Worm (Caenorhabditis elegans) whole organism, late embryonic: ENCODE results near the gene brd-1.

Experiments used
- C08G9.2 ChIP-seq: sonication (generic microtip); optimal IDR thresholded peaks from 2 replicates; lab custom pipeline; 2016; ENCODE audit warnings: mild to moderate bottlenecking, missing genetic modification characterization, moderate library complexity, missing compliant biosample characterization
- C38D4.7 ChIP-seq: fragments of 200-800 bp; sonication (Bioruptor generic); optimal IDR thresholded peaks from 2 replicates; lab custom pipeline; 2018; ENCODE audit warnings: mild to moderate bottlenecking, missing genetic modification characterization, moderate library complexity, missing compliant biosample characterization
- F13H6.1 ChIP-seq: sonication (generic microtip); optimal IDR thresholded peaks from 2 replicates; lab custom pipeline; 2016; ENCODE audit warnings: missing genetic modification characterization, missing compliant biosample characterization
- T23F11.4 ChIP-seq: fragments of 200-800 bp; sonication (Bioruptor generic); optimal IDR thresholded peaks from 2 replicates; lab custom pipeline; 2018; ENCODE audit warnings: mild to moderate bottlenecking, missing genetic modification characterization, missing compliant biosample characterization
- ama-1 ChIP-seq: fragments of 150-350 bp; optimal IDR thresholded peaks from 2 replicates; lab custom pipeline; 2014
- ceh-14 ChIP-seq: sonication (generic microtip); optimal IDR thresholded peaks from 2 replicates; lab custom pipeline; 2016; ENCODE audit warnings: missing genotype, missing genetic modification characterization, missing compliant biosample characterization
- ceh-18 ChIP-seq: sonication (generic microtip); optimal IDR thresholded peaks from 2 replicates; lab custom pipeline; 2016; ENCODE audit warnings: missing genetic modification characterization, missing compliant biosample characterization
- ceh-19 ChIP-seq: fragments of 200-800 bp; sonication (Bioruptor generic); optimal IDR thresholded peaks from 2 replicates; lab custom pipeline; 2018; ENCODE audit warnings: mild to moderate bottlenecking, missing genetic modification characterization, missing compliant biosample characterization
- ceh-2 ChIP-seq: sonication (generic microtip); optimal IDR thresholded peaks from 2 replicates; lab custom pipeline; 2016; ENCODE audit warnings: missing genotype, missing genetic modification characterization, missing compliant biosample characterization
- ceh-22 ChIP-seq: sonication (generic microtip); optimal IDR thresholded peaks from 2 replicates; lab custom pipeline; 2017; ENCODE audit warnings: missing biosample characterization, missing genetic modification characterization
- ceh-24 ChIP-seq: sonication (generic microtip); optimal IDR thresholded peaks from 2 replicates; lab custom pipeline; 2016; ENCODE audit warnings: mild to moderate bottlenecking, missing genetic modification characterization, missing compliant biosample characterization
- ceh-30 ChIP-seq: fragments of 150-350 bp; optimal IDR thresholded peaks from 2 replicates; lab custom pipeline; 2014; ENCODE audit warnings: missing biosample characterization, missing genetic modification characterization
- ceh-31 ChIP-seq: sonication (generic microtip); optimal IDR thresholded peaks from 2 replicates; lab custom pipeline; 2016; ENCODE audit warnings: missing genetic modification characterization, missing compliant biosample characterization
- ceh-34 ChIP-seq: sonication (generic microtip); optimal IDR thresholded peaks from 2 replicates; lab custom pipeline; 2016; ENCODE audit warnings: mild to moderate bottlenecking, missing genetic modification characterization, missing compliant biosample characterization
- ceh-6 ChIP-seq: fragments of 200-800 bp; sonication (Bioruptor generic); optimal IDR thresholded peaks from 2 replicates; lab custom pipeline; 2018; ENCODE audit warnings: mild to moderate bottlenecking, missing genetic modification characterization, missing compliant biosample characterization
- ceh-9 ChIP-seq: sonication (generic microtip); optimal IDR thresholded peaks from 2 replicates; lab custom pipeline; 2016; ENCODE audit warnings: mild to moderate bottlenecking, missing genetic modification characterization, inconsistent platforms, missing compliant biosample characterization
- che-1 ChIP-seq: sonication (generic microtip); optimal IDR thresholded peaks from 2 replicates; lab custom pipeline; 2016; ENCODE audit warnings: mild to moderate bottlenecking, missing genetic modification characterization, missing compliant biosample characterization
- dmd-4 ChIP-seq: sonication (generic microtip); optimal IDR thresholded peaks from 2 replicates; lab custom pipeline; 2016; ENCODE audit warnings: borderline replicate concordance, missing genetic modification characterization, missing compliant biosample characterization
- dve-1 ChIP-seq: sonication (generic microtip); optimal IDR thresholded peaks from 2 replicates; lab custom pipeline; 2017; ENCODE audit warnings: antibody characterized with exemption, mild to moderate bottlenecking, missing genetic modification characterization, missing compliant biosample characterization
- ets-4 ChIP-seq: sonication (generic microtip); optimal IDR thresholded peaks from 2 replicates; lab custom pipeline; 2016; ENCODE audit warnings: missing genetic modification characterization, missing compliant biosample characterization
- eyg-1 ChIP-seq: sonication (generic microtip); optimal IDR thresholded peaks from 2 replicates; lab custom pipeline; 2016; ENCODE audit warnings: missing genotype, missing genetic modification characterization, missing compliant biosample characterization
- fax-1 ChIP-seq: sonication (generic microtip); optimal IDR thresholded peaks from 2 replicates; lab custom pipeline; 2016; ENCODE audit warnings: missing genotype, missing genetic modification characterization, missing compliant biosample characterization
- fkh-10 ChIP-seq: fragments of 150-350 bp; optimal IDR thresholded peaks from 2 replicates; lab custom pipeline; 2014; ENCODE audit warnings: missing biosample characterization, missing genetic modification reagents, missing genetic modification characterization
- fkh-6 ChIP-seq: sonication (generic microtip); optimal IDR thresholded peaks from 2 replicates; lab custom pipeline; 2016; ENCODE audit warnings: missing genetic modification characterization, missing compliant biosample characterization
- gmeb-2 ChIP-seq: sonication (generic microtip); optimal IDR thresholded peaks from 2 replicates; lab custom pipeline; 2016; ENCODE audit warnings: missing genetic modification characterization, inconsistent platforms, missing compliant biosample characterization
- hlh-13 ChIP-seq: fragments of 200-800 bp; sonication (Bioruptor generic); optimal IDR thresholded peaks from 2 replicates; lab custom pipeline; 2018; ENCODE audit warnings: mild to moderate bottlenecking, missing genetic modification characterization, missing compliant biosample characterization
- hlh-30 ChIP-seq: sonication (generic microtip); optimal IDR thresholded peaks from 2 replicates; lab custom pipeline; 2017; ENCODE audit warnings: antibody characterized with exemption, missing genetic modification characterization, missing compliant biosample characterization; ENCODE audit not compliant: insufficient read depth
- hlh-8 ChIP-seq: sonication (generic microtip); optimal IDR thresholded peaks from 2 replicates; lab custom pipeline; 2016; ENCODE audit warnings: missing genotype, missing genetic modification characterization, missing compliant biosample characterization
- lin-11 ChIP-seq: fragments of 200-800 bp; sonication (Bioruptor generic); optimal IDR thresholded peaks from 2 replicates; lab custom pipeline; 2018; ENCODE audit warnings: mild to moderate bottlenecking, missing genetic modification characterization, missing compliant biosample characterization
- mec-3 ChIP-seq: sonication (generic microtip); optimal IDR thresholded peaks from 2 replicates; lab custom pipeline; 2016; ENCODE audit warnings: borderline replicate concordance, missing genetic modification characterization, missing compliant biosample characterization
- nfya-1 ChIP-seq: sonication (generic microtip); optimal IDR thresholded peaks from 2 replicates; lab custom pipeline; 2017; ENCODE audit warnings: missing genetic modification characterization, mild to moderate bottlenecking, missing compliant biosample characterization, antibody characterized with exemption, moderate library complexity
- nhr-11 ChIP-seq: fragments of 150-350 bp; optimal IDR thresholded peaks from 2 replicates; lab custom pipeline; 2014; ENCODE audit warnings: missing biosample characterization, missing genetic modification characterization
- odd-2 ChIP-seq: sonication (generic microtip); optimal IDR thresholded peaks from 2 replicates; lab custom pipeline; 2017; ENCODE audit warnings: antibody characterized with exemption, mild to moderate bottlenecking, missing genetic modification characterization, missing compliant biosample characterization
- pax-1 ChIP-seq: fragments of 150-350 bp; optimal IDR thresholded peaks from 2 replicates; lab custom pipeline; 2014; ENCODE audit warnings: missing biosample characterization, missing genetic modification characterization
- pha-2 ChIP-seq: sonication (generic microtip); optimal IDR thresholded peaks from 2 replicates; lab custom pipeline; 2017; ENCODE audit warnings: mild to moderate bottlenecking, missing genetic modification characterization, missing compliant biosample characterization
- pqm-1 ChIP-seq: sonication (generic microtip); optimal IDR thresholded peaks from 2 replicates; lab custom pipeline; 2016; ENCODE audit warnings: missing genetic modification characterization, missing compliant biosample characterization
- pros-1 ChIP-seq: fragments of 150-350 bp; optimal IDR thresholded peaks from 2 replicates; lab custom pipeline; 2014; ENCODE audit warnings: missing biosample characterization, missing genetic modification reagents, missing genetic modification characterization
- ref-2 ChIP-seq: sonication (generic microtip); optimal IDR thresholded peaks from 2 replicates; lab custom pipeline; 2016; ENCODE audit warnings: missing genetic modification characterization, missing compliant biosample characterization
- rnt-1 ChIP-seq: sonication (generic microtip); optimal IDR thresholded peaks from 2 replicates; lab custom pipeline; 2016; ENCODE audit warnings: missing genetic modification characterization, missing compliant biosample characterization
- sox-4 ChIP-seq: sonication (generic microtip); optimal IDR thresholded peaks from 2 replicates; lab custom pipeline; 2017; ENCODE audit warnings: mild to moderate bottlenecking, missing genetic modification characterization, inconsistent platforms, missing compliant biosample characterization
- syd-9 ChIP-seq: sonication (generic microtip); optimal IDR thresholded peaks from 2 replicates; lab custom pipeline; 2016; ENCODE audit warnings: mild to moderate bottlenecking, missing genetic modification characterization, moderate library complexity, missing compliant biosample characterization
- tbx-7 ChIP-seq: sonication (generic microtip); optimal IDR thresholded peaks from 2 replicates; lab custom pipeline; 2016; ENCODE audit warnings: missing genotype, missing genetic modification characterization, missing compliant biosample characterization
- ttx-3 ChIP-seq: sonication (generic microtip); optimal IDR thresholded peaks from 2 replicates; lab custom pipeline; 2016; ENCODE audit warnings: missing genetic modification reagents, missing genetic modification characterization, missing compliant biosample characterization
- unc-3 ChIP-seq, 2 experiments: fragments of 200-800 bp in 1 of 2; sonication (Bioruptor generic) in 1 of 2; sonication (generic microtip) in 1 of 2; conservative IDR thresholded peaks in 1 of 2; optimal IDR thresholded peaks in 1 of 2; 2 replicates each; pipeline versions ENCODE4 v1.3.6 to Lab custom; 2016 to 2022; ENCODE audit warnings: missing compliant biosample characterization in 2 of 2, missing genetic modification characterization in 2 of 2, missing genetic modification reagents in 1 of 2
- unc-42 ChIP-seq: sonication (generic microtip); optimal IDR thresholded peaks from 2 replicates; lab custom pipeline; 2016; ENCODE audit warnings: missing genotype, missing genetic modification characterization, missing compliant biosample characterization
- unc-55 ChIP-seq: sonication (generic microtip); optimal IDR thresholded peaks from 2 replicates; lab custom pipeline; 2017; ENCODE audit warnings: missing biosample characterization, missing genetic modification reagents, missing genetic modification characterization
- unc-86 ChIP-seq: sonication (generic microtip); optimal IDR thresholded peaks from 2 replicates; lab custom pipeline; 2016; ENCODE audit warnings: missing genetic modification characterization, missing compliant biosample characterization

The brd-1 gene

DNA sequence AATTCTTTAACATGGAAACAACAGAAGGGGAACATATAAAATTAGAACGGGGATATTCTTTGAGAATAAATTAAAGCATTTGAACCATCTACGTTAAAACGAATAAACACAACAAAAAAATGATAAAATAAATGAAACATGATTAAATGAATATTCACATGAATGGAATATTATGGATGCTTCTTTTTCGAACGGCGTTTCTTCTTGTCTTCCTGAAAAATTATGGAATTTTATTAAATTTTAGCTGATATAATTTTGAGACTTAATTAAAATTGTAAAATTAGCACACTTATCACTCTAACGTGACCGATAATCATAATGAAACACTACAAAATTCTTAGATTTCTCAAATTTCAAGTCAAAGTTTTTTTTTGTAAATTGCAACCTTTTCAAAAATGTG is 11.3 kb upstream of the brd-1 start (continued):
- no peak for TF ChIP-seq pax-1 (tag; lab: Kevin White, UChicago)
- no peak for TF ChIP-seq pqm-1 (tag; lab: Kevin White, UChicago)
- TF ChIP-seq ref-2 (tag; lab: Kevin White, UChicago) = no peak
- TF ChIP-seq, all 69 proteins: peak for 0

DNA sequence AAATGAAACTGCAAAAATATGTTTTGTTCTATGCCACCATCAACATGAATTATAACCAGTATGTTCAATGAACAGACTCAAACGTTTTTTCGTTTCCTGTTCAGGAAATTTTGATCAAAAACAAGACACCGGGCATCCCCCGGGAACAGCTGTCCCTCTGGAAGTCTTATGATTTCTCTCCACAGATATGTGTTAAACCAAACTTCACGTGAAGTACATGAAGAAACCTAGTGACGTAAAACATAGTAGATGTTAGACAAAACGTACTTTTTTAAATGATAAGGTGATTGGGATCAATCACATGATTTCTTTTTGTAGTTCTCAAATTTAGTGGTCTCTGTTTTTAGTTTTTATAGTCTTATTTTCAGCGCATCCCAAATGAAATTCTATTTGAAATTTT is 9.2 kb upstream of the brd-1 start:
- no peak for TF ChIP-seq ceh-9 (tag; lab: Kevin White, UChicago)
- TF ChIP-seq unc-86 (tag; lab: Kevin White, UChicago) = no peak
- TF ChIP-seq ceh-31 (tag; lab: Kevin White, UChicago) = no peak
- no peak for TF ChIP-seq hlh-30 (tag; lab: Kevin White, UChicago)
- TF ChIP-seq ceh-6 (GFP tag; lab: Kevin White, UChicago) = no peak
- no peak for TF ChIP-seq pros-1 (tag; lab: Kevin White, UChicago)
- TF ChIP-seq ceh-24 (tag; lab: Kevin White, UChicago) = no peak
- no peak for TF ChIP-seq dmd-4 (tag; lab: Kevin White, UChicago)

DNA sequence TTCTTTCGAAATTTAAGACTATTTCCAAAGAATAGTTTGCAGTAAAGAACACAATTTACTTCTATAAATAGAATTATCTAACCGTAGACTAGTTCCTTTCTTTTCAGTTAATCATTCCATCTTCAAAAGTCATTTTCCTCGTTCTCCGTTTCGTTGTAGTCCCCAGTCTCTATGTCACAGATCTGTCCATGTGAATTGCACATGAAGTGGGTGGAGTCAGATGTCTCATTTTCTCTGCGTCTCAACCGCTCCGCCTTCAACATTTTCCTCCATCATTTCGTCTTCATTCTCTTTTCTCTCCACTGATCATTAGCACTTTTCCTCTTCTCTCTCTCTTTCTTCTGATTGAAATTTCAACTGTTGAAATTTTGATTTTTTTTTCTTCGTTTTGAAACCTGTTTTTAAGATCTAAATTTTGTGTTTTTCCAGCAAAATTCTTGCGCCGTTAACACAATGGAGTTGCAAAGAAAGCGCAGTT is 8.3 kb upstream of the brd-1 start, which contains the start of gene T07E3.4:
TSS of gene T07E3.4 (plus strand) at position 428 of the 478 bp plus-strand sequence.
- TF ChIP-seq nhr-11 (tag; lab: Kevin White, UChicago) (no peak), fkh-10 (no peak), hlh-13 (no peak), eyg-1 (tag; lab: Kevin White, UChicago) (no peak), ceh-18 (tag; lab: Kevin White, UChicago) (peak; percentile 28), C38D4.7 (no peak), unc-55 (GFP tag; lab: Kevin White, UChicago) (peak; percentile 77), F13H6.1 (tag; lab: Kevin White, UChicago) (no peak), odd-2 (tag; lab: Kevin White, UChicago) (no peak), fkh-6 (tag; lab: Kevin White, UChicago) (no peak), che-1 (no peak), gmeb-2 (tag; lab: Kevin White, UChicago) (no peak), ref-2 (tag; lab: Kevin White, UChicago) (no peak), ceh-19 (no peak), ceh-6 (GFP tag; lab: Kevin White, UChicago) (no peak), dve-1 (tag; lab: Kevin White, UChicago) (peak; percentile 24), ceh-30 (tag; lab: Kevin White, UChicago) (no peak), ceh-31 (tag; lab: Kevin White, UChicago) (no peak), ceh-34 (tag; lab: Kevin White, UChicago) (no peak), ceh-2 (tag; lab: Kevin White, UChicago) (no peak), C08G9.2 (no peak), pax-1 (tag; lab: Kevin White, UChicago) (no peak), sox-4 (tag; lab: Kevin White, UChicago) (no peak), pqm-1 (tag; lab: Kevin White, UChicago) (no peak), unc-42 (peak; percentile 35), T23F11.4 (no peak), ceh-9 (tag; lab: Kevin White, UChicago) (no peak), ceh-14 (tag; lab: Kevin White, UChicago) (no peak), hlh-8 (no peak), nfya-1 (tag; lab: Kevin White, UChicago) (peak; percentile 38), lin-11 (tag; lab: Kevin White, UChicago) (no peak), tbx-7 (tag; lab: Kevin White, UChicago) (no peak), unc-3 (GFP tag; conservative IDR thresholded peaks at IDR 0.05; lab: Robert Waterston, UW) (no peak), unc-3 (tag; optimal IDR thresholded peaks at IDR 0.05; lab: Kevin White, UChicago) (no peak), mec-3 (tag; lab: Kevin White, UChicago) (no peak), fax-1 (tag; lab: Kevin White, UChicago) (no peak), ets-4 (tag; lab: Kevin White, UChicago) (no peak), ttx-3 (no peak), rnt-1 (tag; lab: Kevin White, UChicago) (no peak), ceh-22 (tag; lab: Kevin White, UChicago) (no peak), ama-1 (no peak), hlh-30 (tag; lab: Kevin White, UChicago) (no peak), pros-1 (tag; lab: Kevin White, UChicago) (no peak), syd-9 (tag; lab: Kevin White, UChicago) (no peak), pha-2 (tag; lab: Kevin White, UChicago) (no peak)
